In genomic region chr3R:19077856-19078255, dm6 we compare ENCODE assay signal across 2 fruit fly cellular contexts.
TF ChIP-seq lines count a peak whose summit lies in the region.

No protein-coding gene starts in this region.

TF ChIP-seq in whole organism, prepupa, 60 proteins besides CTCF, POLR2A, EP300 and RAD21:
- no peak for TF ChIP-seq CG8319 (GFP tag; optimal IDR thresholded peaks at IDR 0.05; lab: Kevin White, UChicago)
- TF ChIP-seq Sox14 (GFP tag; optimal IDR thresholded peaks at IDR 0.05; lab: Kevin White, UChicago) = no peak
- TF ChIP-seq Hr38 (GFP tag; optimal IDR thresholded peaks at IDR 0.05; lab: Kevin White, UChicago) = no peak
- peak; percentile 22 for TF ChIP-seq Eip78C (GFP tag; lab: Kevin White, UChicago)
- peak in 1 of 2 experiments; percentile 40 for TF ChIP-seq ss (GFP tag; optimal IDR thresholded peaks at IDR 0.05; lab: Kevin White, UChicago)
- TF ChIP-seq dac (GFP tag; optimal IDR thresholded peaks at IDR 0.05; lab: Kevin White, UChicago) = no peak
- TF ChIP-seq dsx (GFP tag; optimal IDR thresholded peaks at IDR 0.05; lab: Kevin White, UChicago; ENCODE audit: poor library complexity, severe bottlenecking) = peak; percentile 99

TF ChIP-seq in whole organism, pupa, 21 proteins besides CTCF, POLR2A, EP300 and RAD21:
- 0 out of 3 replicates have a peak, but pooled peaks have one; percentile 7 for TF ChIP-seq CG4496 (GFP tag; IDR thresholded peaks at IDR 0.05; lab: Robert Waterston, UW)
- no peak for TF ChIP-seq CG13204 (GFP tag; optimal IDR thresholded peaks at IDR 0.05; lab: Kevin White, UChicago)
TF ChIP-seq in whole organism, pupa: peak in this region for 1.
